Fruit fly (Drosophila melanogaster) whole organism, embryonic: Measurements from ENCODE around the gene CG7728.

Experiments used
- Abd-B ChIP-seq: fragments of 200-800 bp; sonication (Bioruptor generic); optimal IDR thresholded peaks from 2 replicates; lab custom pipeline; 2018; ENCODE audit warnings: missing biosample characterization, mild to moderate bottlenecking, missing genetic modification characterization, moderate library complexity
- Ada2b ChIP-seq: fragments of 200-800 bp; sonication (Bioruptor generic); IDR thresholded peaks from 2 replicates; pipeline ENCODE4 v1.3.6; 2022; ENCODE audit warnings: missing biosample characterization, missing genetic modification characterization
- Antp ChIP-seq: fragments of 200-800 bp; sonication (Bioruptor generic); optimal IDR thresholded peaks from 3 replicates; lab custom pipeline; 2016; ENCODE audit warnings: missing biosample characterization, missing genetic modification characterization
- Atf3 ChIP-seq: fragments of 200-800 bp; sonication (Bioruptor generic); optimal IDR thresholded peaks from 3 replicates; lab custom pipeline; 2016; ENCODE audit warnings: missing biosample characterization, missing genetic modification characterization
- Bdp1 ChIP-seq: fragments of 200-800 bp; sonication (Bioruptor generic); optimal IDR thresholded peaks from 3 replicates; lab custom pipeline; 2016; ENCODE audit warnings: missing biosample characterization, missing genetic modification characterization
- CG11456 ChIP-seq: fragments of 200-800 bp; sonication (Bioruptor generic); IDR thresholded peaks from 3 replicates; pipeline ENCODE4 v1.3.6; 2022; ENCODE audit warnings: missing biosample characterization, missing genetic modification characterization
- CG11695 ChIP-seq: fragments of 200-800 bp; sonication (Bioruptor generic); IDR thresholded peaks from 3 replicates; pipeline ENCODE4 v1.3.6; 2022; ENCODE audit warnings: missing biosample characterization, missing genetic modification characterization
- CG12391 ChIP-seq: fragments of 200-800 bp; sonication (Bioruptor generic); optimal IDR thresholded peaks from 3 replicates; lab custom pipeline; 2018; ENCODE audit warnings: missing biosample characterization, mild to moderate bottlenecking, missing genetic modification characterization, moderate library complexity
- CG13296 ChIP-seq: fragments of 200-800 bp; sonication (Bioruptor generic); optimal IDR thresholded peaks from 3 replicates; lab custom pipeline; 2018; ENCODE audit warnings: missing biosample characterization, mild to moderate bottlenecking, missing genetic modification characterization
- CG13894 ChIP-seq: fragments of 200-800 bp; sonication (Bioruptor generic); optimal IDR thresholded peaks from 3 replicates; lab custom pipeline; 2018; ENCODE audit warnings: missing biosample characterization, mild to moderate bottlenecking, missing genetic modification characterization, moderate library complexity
- CG14965 ChIP-seq: fragments of 200-800 bp; sonication (Bioruptor generic); optimal IDR thresholded peaks from 2 replicates; lab custom pipeline; 2016; ENCODE audit warnings: missing biosample characterization, missing genetic modification characterization, borderline replicate concordance
- CG15011 ChIP-seq: fragments of 200-800 bp; sonication (Bioruptor generic); optimal IDR thresholded peaks from 3 replicates; lab custom pipeline; 2018; ENCODE audit warnings: missing biosample characterization, mild to moderate bottlenecking, missing genetic modification characterization
- CG1529 ChIP-seq: fragments of 200-800 bp; sonication (Bioruptor generic); optimal IDR thresholded peaks from 3 replicates; lab custom pipeline; 2018; ENCODE audit warnings: missing biosample characterization, missing genetic modification characterization
- CG18764 ChIP-seq: fragments of 200-800 bp; sonication (Bioruptor generic); optimal IDR thresholded peaks from 3 replicates; lab custom pipeline; 2016; ENCODE audit warnings: missing biosample characterization, missing genetic modification characterization
- CG2116 ChIP-seq: fragments of 200-800 bp; sonication (Bioruptor generic); optimal IDR thresholded peaks from 3 replicates; lab custom pipeline; 2018; ENCODE audit warnings: missing biosample characterization, mild to moderate bottlenecking, missing genetic modification characterization
- CG2875 ChIP-seq: fragments of 200-800 bp; sonication (Bioruptor generic); optimal IDR thresholded peaks from 2 replicates; lab custom pipeline; 2017; ENCODE audit warnings: missing biosample characterization, mild to moderate bottlenecking, missing genetic modification characterization, missing genetic modification reagents
- CG31224 ChIP-seq: fragments of 200-800 bp; sonication (Bioruptor generic); IDR thresholded peaks from 2 replicates; pipeline ENCODE4 v1.3.6; 2022; ENCODE audit warnings: missing biosample characterization, missing genetic modification characterization
- CG32767 ChIP-seq: fragments of 200-800 bp; sonication (Bioruptor generic); IDR thresholded peaks from 2 replicates; pipeline ENCODE4 v1.3.6; 2022; ENCODE audit warnings: missing biosample characterization, missing genetic modification characterization
- CG4328 ChIP-seq: fragments of 200-800 bp; sonication (Bioruptor generic); optimal IDR thresholded peaks from 3 replicates; lab custom pipeline; 2017; ENCODE audit warnings: missing biosample characterization, missing genetic modification reagents, missing genetic modification characterization
- CG5180 ChIP-seq: fragments of 200-800 bp; sonication (Bioruptor generic); optimal IDR thresholded peaks from 3 replicates; lab custom pipeline; 2017; ENCODE audit warnings: missing biosample characterization, missing genetic modification characterization, mild to moderate bottlenecking, moderate library complexity, missing genetic modification reagents
- CG6272 ChIP-seq: fragments of 200-800 bp; sonication (Bioruptor generic); IDR thresholded peaks from 2 replicates; pipeline ENCODE4 v1.3.6; 2022; ENCODE audit warnings: missing biosample characterization, missing genetic modification characterization
- CG6689 ChIP-seq: fragments of 200-800 bp; sonication (Bioruptor generic); IDR thresholded peaks from 2 replicates; pipeline ENCODE4 v1.3.6; 2022; ENCODE audit warnings: missing biosample characterization, missing genetic modification characterization
- CG6854 ChIP-seq: fragments of 200-800 bp; sonication (Bioruptor generic); optimal IDR thresholded peaks from 3 replicates; lab custom pipeline; 2017; ENCODE audit warnings: missing biosample characterization, mild to moderate bottlenecking, missing genetic modification characterization
- CG9876 ChIP-seq: fragments of 200-800 bp; sonication (Bioruptor generic); optimal IDR thresholded peaks from 2 replicates; lab custom pipeline; 2016; ENCODE audit warnings: missing biosample characterization, missing genetic modification characterization
- Dek ChIP-seq: fragments of 200-800 bp; sonication (Bioruptor generic); optimal IDR thresholded peaks from 3 replicates; lab custom pipeline; 2019; ENCODE audit warnings: missing biosample characterization, mild to moderate bottlenecking, missing genetic modification characterization, moderate library complexity
- Drgx ChIP-seq: fragments of 200-800 bp; sonication (Bioruptor generic); IDR thresholded peaks from 2 replicates; pipeline ENCODE4 v1.3.6; 2022; ENCODE audit warnings: missing biosample characterization, missing genetic modification characterization
- E2f1 ChIP-seq: fragments of 200-800 bp; sonication (Bioruptor generic); IDR thresholded peaks from 2 replicates; pipeline ENCODE4 v1.3.6; 2022; ENCODE audit warnings: missing biosample characterization, missing genetic modification characterization
- HLHmδ ChIP-seq: fragments of 200-800 bp; sonication (Bioruptor generic); optimal IDR thresholded peaks from 2 replicates; lab custom pipeline; 2018; ENCODE audit warnings: missing biosample characterization, mild to moderate bottlenecking, missing genetic modification characterization, moderate library complexity
- HmgZ ChIP-seq: fragments of 200-800 bp; sonication (Bioruptor generic); optimal IDR thresholded peaks from 2 replicates; lab custom pipeline; 2018; ENCODE audit warnings: missing biosample characterization, mild to moderate bottlenecking, missing genetic modification characterization
- Hmx ChIP-seq: fragments of 200-800 bp; sonication (Bioruptor generic); optimal IDR thresholded peaks from 2 replicates; lab custom pipeline; 2016; ENCODE audit warnings: missing biosample characterization, missing genetic modification characterization
- Lpt ChIP-seq: fragments of >200 bp; optimal IDR thresholded peaks from 2 replicates; lab custom pipeline; 2018; ENCODE audit warnings: missing biosample characterization, missing genetic modification characterization
- Max ChIP-seq: fragments of 200-800 bp; sonication (Bioruptor generic); optimal IDR thresholded peaks from 2 replicates; lab custom pipeline; 2016; ENCODE audit warnings: missing biosample characterization, mild to moderate bottlenecking, missing genetic modification characterization
- Opbp ChIP-seq: fragments of 200-800 bp; sonication (Bioruptor generic); IDR thresholded peaks from 3 replicates; pipeline ENCODE4 v1.3.6; 2022; ENCODE audit warnings: missing biosample characterization, missing genetic modification characterization; ENCODE audit not compliant: partially characterized antibody
- Rfx ChIP-seq: fragments of 200-800 bp; sonication (Bioruptor generic); IDR thresholded peaks from 2 replicates; pipeline ENCODE4 v1.3.6; 2022; ENCODE audit warnings: missing biosample characterization, missing genetic modification characterization
- Rx ChIP-seq: fragments of 200-800 bp; sonication (Bioruptor generic); IDR thresholded peaks from 2 replicates; pipeline ENCODE4 v1.3.6; 2022; ENCODE audit warnings: missing biosample characterization, missing genetic modification characterization
- Tbp ChIP-seq: fragments of >200 bp; optimal IDR thresholded peaks from 2 replicates; lab custom pipeline; 2018; ENCODE audit warnings: missing biosample characterization, missing genetic modification characterization
- abd-A ChIP-seq: fragments of 200-800 bp; sonication (Bioruptor generic); optimal IDR thresholded peaks from 3 replicates; lab custom pipeline; 2019; ENCODE audit warnings: missing biosample characterization, mild to moderate bottlenecking, missing genetic modification characterization, moderate library complexity
- ap ChIP-seq: fragments of 200-800 bp; sonication (Bioruptor generic); IDR thresholded peaks from 2 replicates; pipeline ENCODE4 v1.3.6; 2022; ENCODE audit warnings: missing biosample characterization, missing genetic modification characterization
- bab2 ChIP-seq: fragments of 200-800 bp; sonication (Bioruptor generic); optimal IDR thresholded peaks from 2 replicates; lab custom pipeline; 2016; ENCODE audit warnings: missing biosample characterization, missing genetic modification characterization
- bcd ChIP-seq: fragments of 200-800 bp; sonication (Bioruptor generic); optimal IDR thresholded peaks from 2 replicates; lab custom pipeline; 2017; ENCODE audit warnings: missing biosample characterization, mild to moderate bottlenecking, missing genetic modification characterization
- caup ChIP-seq: fragments of 200-800 bp; sonication (Bioruptor generic); optimal IDR thresholded peaks from 3 replicates; lab custom pipeline; 2017; ENCODE audit warnings: missing biosample characterization, mild to moderate bottlenecking, missing genetic modification characterization, moderate library complexity; ENCODE audit not compliant: severe bottlenecking
- grau ChIP-seq: fragments of 200-800 bp; optimal IDR thresholded peaks from 3 replicates; lab custom pipeline; 2019; ENCODE audit warnings: missing biosample characterization, mild to moderate bottlenecking, missing genetic modification characterization, moderate library complexity
- luna ChIP-seq: fragments of 200-800 bp; sonication (Bioruptor generic); optimal IDR thresholded peaks from 2 replicates; lab custom pipeline; 2016; ENCODE audit warnings: missing biosample characterization, missing genetic modification characterization
- nom ChIP-seq: fragments of 200-800 bp; sonication (Bioruptor generic); optimal IDR thresholded peaks from 2 replicates; lab custom pipeline; 2017; ENCODE audit warnings: missing biosample characterization, missing genetic modification characterization, mild to moderate bottlenecking, moderate library complexity, missing genetic modification reagents
- onecut ChIP-seq: fragments of 200-800 bp; sonication (Bioruptor generic); IDR thresholded peaks from 2 replicates; pipeline ENCODE4 v1.3.6; 2022; ENCODE audit warnings: missing biosample characterization, missing genetic modification characterization
- org-1 ChIP-seq: fragments of 200-800 bp; sonication (Bioruptor generic); optimal IDR thresholded peaks from 2 replicates; lab custom pipeline; 2017; ENCODE audit warnings: missing biosample characterization, missing genetic modification characterization
- otp ChIP-seq: fragments of 200-800 bp; sonication (Bioruptor generic); IDR thresholded peaks from 3 replicates; pipeline ENCODE4, ENCODE4 v1.3.6; 2022; ENCODE audit warnings: missing biosample characterization, missing genetic modification characterization
- pho ChIP-seq: fragments of 200-800 bp; sonication (Bioruptor generic); optimal IDR thresholded peaks from 2 replicates; lab custom pipeline; 2016; ENCODE audit warnings: missing biosample characterization, missing genetic modification characterization
- sim ChIP-seq: fragments of 200-800 bp; sonication (Bioruptor generic); IDR thresholded peaks from 2 replicates; pipeline ENCODE4 v1.3.6; 2022; ENCODE audit warnings: missing biosample characterization, missing genetic modification characterization
- slou ChIP-seq: fragments of 200-800 bp; sonication (Bioruptor generic); optimal IDR thresholded peaks from 3 replicates; lab custom pipeline; 2016; ENCODE audit warnings: missing biosample characterization, missing genetic modification characterization

The CG7728 gene

dm6 chr3L:17006250-17006693, 10.1 kb upstream of the CG7728 start (continued):
- peak; percentile 40 for TF ChIP-seq Rfx
- no peak for TF ChIP-seq CG11695
- no peak for TF ChIP-seq Opbp (GFP tag; lab: Robert Waterston, UW)
- no peak for TF ChIP-seq CG6854 (GFP tag; lab: Kevin White, UChicago)
- no peak for TF ChIP-seq bcd
- TF ChIP-seq CG5180 (GFP tag; lab: Kevin White, UChicago), result no peak
- TF ChIP-seq CG4328 (GFP tag; lab: Kevin White, UChicago), result no peak
- no peak for TF ChIP-seq ap (GFP tag; lab: Robert Waterston, UW)

DNA sequence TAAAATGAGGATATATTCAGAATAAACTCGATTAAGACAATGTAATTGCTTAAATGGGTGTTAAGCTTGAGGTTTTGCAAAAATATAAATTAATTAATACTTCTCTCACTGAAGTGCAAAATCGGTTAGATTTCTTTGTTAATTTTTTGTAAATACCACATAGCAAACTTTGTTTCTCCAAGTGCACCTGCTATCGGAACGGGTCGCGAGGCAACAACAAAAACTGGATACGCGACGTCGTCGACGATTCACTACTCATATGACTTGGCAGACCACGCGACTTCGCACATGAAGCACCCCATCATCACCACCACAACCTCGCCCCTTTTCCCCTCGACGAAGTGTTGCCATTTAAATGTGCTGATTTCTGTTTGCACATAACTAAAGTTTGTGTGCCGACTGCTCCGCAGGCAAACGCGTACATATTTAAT, 9.3 kb upstream of the CG7728 start:
- TF ChIP-seq Drgx (GFP tag; lab: Robert Waterston, UW) (peak; percentile 56; the same call in 1 of the 2 replicates), CG1529 (no peak), CG12391 (no peak), CG6272 (GFP tag; lab: Robert Waterston, UW) (no peak), caup (peak; percentile 2), CG2875 (GFP tag; lab: Kevin White, UChicago) (no peak), nom (peak; percentile 11), HLHmδ (GFP tag; lab: Kevin White, UChicago) (no peak), E2f1 (no peak), pho (no peak), HmgZ (tag; lab: Kevin White, UChicago) (peak; percentile 2), Abd-B (GFP tag; lab: Kevin White, UChicago) (no peak), abd-A (tag; lab: Kevin White, UChicago) (no peak), Tbp (no peak), CG18764 (GFP tag; lab: Kevin White, UChicago) (no peak), Ada2b (GFP tag; lab: Robert Waterston, UW) (0 out of 2 replicates have a peak, but pooled peaks have one; percentile 30), CG6689 (GFP tag; lab: Robert Waterston, UW) (peak; percentile 55), CG14965 (GFP tag; lab: Kevin White, UChicago) (no peak), grau (tag; lab: Kevin White, UChicago) (peak; percentile 46), CG13296 (GFP tag; lab: Kevin White, UChicago) (no peak), Lpt (GFP tag; lab: Kevin White, UChicago) (no peak), luna (GFP tag; lab: Kevin White, UChicago) (no peak), Rx (GFP tag; lab: Robert Waterston, UW) (0 out of 2 replicates have a peak, but pooled peaks have one; percentile 28), bab2 (GFP tag; lab: Kevin White, UChicago) (no peak), CG31224 (GFP tag; lab: Robert Waterston, UW) (peak; percentile 16; the same call in 1 of the 2 replicates), CG15011 (no peak), Bdp1 (GFP tag; lab: Kevin White, UChicago) (no peak), onecut (GFP tag; lab: Robert Waterston, UW) (no peak), otp (GFP tag; lab: Robert Waterston, UW) (peak; percentile 40; the same call in 1 of the 3 replicates), CG32767 (GFP tag; lab: Robert Waterston, UW) (no peak), sim (no peak), Dek (tag; lab: Kevin White, UChicago) (no peak), CG11456 (GFP tag; lab: Robert Waterston, UW) (peak; percentile 61; the same call in 1 of the 3 replicates), CG13894 (tag; lab: Kevin White, UChicago) (no peak), Antp (GFP tag; lab: Kevin White, UChicago) (no peak), org-1 (GFP tag; lab: Kevin White, UChicago) (peak; percentile 7), Opbp (GFP tag; lab: Robert Waterston, UW) (no peak), Atf3 (GFP tag; lab: Kevin White, UChicago) (no peak), CG9876 (GFP tag; lab: Kevin White, UChicago) (no peak), CG2116 (GFP tag; lab: Kevin White, UChicago) (no peak), Max (GFP tag; lab: Kevin White, UChicago) (no peak), Hmx (no peak), slou (GFP tag; lab: Kevin White, UChicago) (no peak)
